In the genomic region with DNA sequence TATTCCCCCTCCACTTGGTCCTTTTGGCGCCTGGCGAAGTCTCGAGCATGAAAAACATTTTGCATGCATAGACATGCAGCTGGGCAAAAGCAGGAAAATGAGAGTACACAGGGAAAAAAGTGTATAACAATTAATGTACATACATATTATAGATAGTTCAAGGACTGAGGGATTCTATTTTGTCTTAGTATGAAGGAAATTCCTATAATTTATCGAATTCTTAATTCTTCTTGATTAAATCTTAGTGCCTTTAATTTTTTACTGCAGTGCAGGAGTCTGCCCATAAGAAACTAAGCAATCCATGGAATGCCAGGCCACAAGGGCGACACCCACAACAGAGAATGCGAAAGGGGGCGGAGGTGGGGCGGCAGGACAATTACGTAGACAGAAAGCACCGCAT, we compare ENCODE assay signal across 3 fruit fly cellular contexts.
A peak's percentile ranks its signal among the peaks of the same experiment; 100 is the strongest.
TF ChIP-seq lines count a peak whose summit lies in the region.

No protein-coding gene starts in this region.

- no peak for TF ChIP-seq CTCF in whole organism, embryonic (GFP tag; optimal IDR thresholded peaks at IDR 0.05; lab: Kevin White, UChicago)

TF ChIP-seq in whole organism, embryonic, 481 proteins besides CTCF, POLR2A, EP300 and RAD21:
- TF ChIP-seq Ets65A (GFP tag; lab: Kevin White, UChicago) (peak; percentile 1), CG15601 (tag; optimal IDR thresholded peaks at IDR 0.05; lab: Kevin White, UChicago) (no peak), D19A (tag; optimal IDR thresholded peaks at IDR 0.05; lab: Kevin White, UChicago) (no peak), sug (tag; optimal IDR thresholded peaks at IDR 0.05; lab: Kevin White, UChicago) (no peak), sens (GFP tag; lab: Kevin White, UChicago) (peak; percentile 40), CHES-1-like (GFP tag; optimal IDR thresholded peaks at IDR 0.05; lab: Kevin White, UChicago) (no peak), row (GFP tag; IDR thresholded peaks at IDR 0.05; lab: Robert Waterston, UW) (no peak), Tbp (GFP tag; optimal IDR thresholded peaks at IDR 0.05; lab: Kevin White, UChicago) (no peak), CG7839 (tag; optimal IDR thresholded peaks at IDR 0.05; lab: Kevin White, UChicago) (no peak), luna (GFP tag; optimal IDR thresholded peaks at IDR 0.05; lab: Kevin White, UChicago) (no peak)

TF ChIP-seq in whole organism, prepupa, 60 proteins besides CTCF, POLR2A, EP300 and RAD21 (continues in another document):
- TF ChIP-seq Eip93F (GFP tag; optimal IDR thresholded peaks at IDR 0.05; lab: Kevin White, UChicago): no peak
- no peak for TF ChIP-seq vri (GFP tag; optimal IDR thresholded peaks at IDR 0.05; lab: Kevin White, UChicago)
- TF ChIP-seq Gug (GFP tag; IDR thresholded peaks at IDR 0.05; lab: Robert Waterston, UW): no peak
- no peak for TF ChIP-seq Hr38 (GFP tag; optimal IDR thresholded peaks at IDR 0.05; lab: Kevin White, UChicago)
- peak; percentile 37 for TF ChIP-seq CG32006 (GFP tag; optimal IDR thresholded peaks at IDR 0.05; lab: Kevin White, UChicago)
- peak; percentile 24 for TF ChIP-seq CG10631 (GFP tag; optimal IDR thresholded peaks at IDR 0.05; lab: Kevin White, UChicago)
- TF ChIP-seq CG6854 (GFP tag; optimal IDR thresholded peaks at IDR 0.05; lab: Kevin White, UChicago): no peak
- no peak for TF ChIP-seq dsx (GFP tag; optimal IDR thresholded peaks at IDR 0.05; lab: Kevin White, UChicago; ENCODE audit: poor library complexity, severe bottlenecking)
- TF ChIP-seq OdsH (GFP tag; optimal IDR thresholded peaks at IDR 0.05; lab: Kevin White, UChicago): peak; percentile 1
- peak; percentile 7 for TF ChIP-seq CG6276 (GFP tag; optimal IDR thresholded peaks at IDR 0.05; lab: Kevin White, UChicago)
- TF ChIP-seq salr (GFP tag; optimal IDR thresholded peaks at IDR 0.05; lab: Kevin White, UChicago): no peak
- TF ChIP-seq Hr4 (GFP tag; optimal IDR thresholded peaks at IDR 0.05; lab: Kevin White, UChicago): peak; percentile 44
- 0 out of 2 replicates have a peak, but pooled peaks have one; percentile 27 for TF ChIP-seq CG11294 (GFP tag; IDR thresholded peaks at IDR 0.05; lab: Robert Waterston, UW)
- TF ChIP-seq Ets21C (GFP tag; optimal IDR thresholded peaks at IDR 0.05; lab: Kevin White, UChicago): no peak
- TF ChIP-seq CG9139 (GFP tag; optimal IDR thresholded peaks at IDR 0.05; lab: Kevin White, UChicago): no peak
- no peak for TF ChIP-seq Sox14 (GFP tag; optimal IDR thresholded peaks at IDR 0.05; lab: Kevin White, UChicago)
- no peak for TF ChIP-seq CG3032 (tag; optimal IDR thresholded peaks at IDR 0.05; lab: Kevin White, UChicago)
- TF ChIP-seq CG6163 (GFP tag; IDR thresholded peaks at IDR 0.05; lab: Robert Waterston, UW): 0 out of 3 replicates have a peak, but pooled peaks have one; percentile 14
- TF ChIP-seq svp (GFP tag; lab: Kevin White, UChicago): peak; percentile 62
- TF ChIP-seq CG34406 (GFP tag; optimal IDR thresholded peaks at IDR 0.05; lab: Kevin White, UChicago): no peak
- TF ChIP-seq Met (GFP tag; optimal IDR thresholded peaks at IDR 0.05; lab: Kevin White, UChicago): no peak
- TF ChIP-seq acj6 (GFP tag; optimal IDR thresholded peaks at IDR 0.05; lab: Kevin White, UChicago): peak; percentile 18
- TF ChIP-seq fd85E (GFP tag; optimal IDR thresholded peaks at IDR 0.05; lab: Kevin White, UChicago): no peak
- peak; percentile 75 for TF ChIP-seq Eip78C (GFP tag; lab: Kevin White, UChicago)
- peak; percentile 29 for TF ChIP-seq pdm3 (GFP tag; optimal IDR thresholded peaks at IDR 0.05; lab: Kevin White, UChicago)
- no peak for TF ChIP-seq CG8632 (GFP tag; optimal IDR thresholded peaks at IDR 0.05; lab: Kevin White, UChicago)
- TF ChIP-seq esn (GFP tag; optimal IDR thresholded peaks at IDR 0.05; lab: Kevin White, UChicago): no peak
- TF ChIP-seq fkh (GFP tag; optimal IDR thresholded peaks at IDR 0.05; lab: Kevin White, UChicago): no peak
- no peak for TF ChIP-seq Lpt (GFP tag; optimal IDR thresholded peaks at IDR 0.05; lab: Kevin White, UChicago)
- TF ChIP-seq cyc (GFP tag; optimal IDR thresholded peaks at IDR 0.05; lab: Kevin White, UChicago): no peak
- no peak for TF ChIP-seq CG11762 (GFP tag; optimal IDR thresholded peaks at IDR 0.05; lab: Kevin White, UChicago; ENCODE audit: insufficient read depth)
- no peak for TF ChIP-seq CG31627 (GFP tag; optimal IDR thresholded peaks at IDR 0.05; lab: Kevin White, UChicago)
- no peak for TF ChIP-seq Hr39 (GFP tag; optimal IDR thresholded peaks at IDR 0.05; lab: Kevin White, UChicago)
- no peak for TF ChIP-seq net (GFP tag; optimal IDR thresholded peaks at IDR 0.05; lab: Kevin White, UChicago)
- TF ChIP-seq CG3919 (GFP tag; optimal IDR thresholded peaks at IDR 0.05; lab: Kevin White, UChicago): peak; percentile 7
- TF ChIP-seq Sox102F (GFP tag; optimal IDR thresholded peaks at IDR 0.05; lab: Kevin White, UChicago): no peak
- TF ChIP-seq ss (GFP tag; optimal IDR thresholded peaks at IDR 0.05; lab: Kevin White, UChicago): no peak
- peak; percentile 25 for TF ChIP-seq achi (GFP tag; optimal IDR thresholded peaks at IDR 0.05; lab: Kevin White, UChicago)
- 0 out of 3 replicates have a peak, but pooled peaks have one; percentile 40 for TF ChIP-seq eg (GFP tag; IDR thresholded peaks at IDR 0.05; lab: Robert Waterston, UW)
- no peak for TF ChIP-seq CG8319 (GFP tag; optimal IDR thresholded peaks at IDR 0.05; lab: Kevin White, UChicago)

TF ChIP-seq in whole organism, pupa, 21 proteins besides CTCF, POLR2A, EP300 and RAD21:
- TF ChIP-seq CG8301 (tag; optimal IDR thresholded peaks at IDR 0.05; lab: Kevin White, UChicago): no peak
- TF ChIP-seq EcR (GFP tag; optimal IDR thresholded peaks at IDR 0.05; lab: Kevin White, UChicago): no peak
- no peak for TF ChIP-seq Pif1B (GFP tag; optimal IDR thresholded peaks at IDR 0.05; lab: Kevin White, UChicago)
- no peak for TF ChIP-seq CG32121 (GFP tag; IDR thresholded peaks at IDR 0.05; lab: Robert Waterston, UW)
- no peak for TF ChIP-seq CG10348 (GFP tag; IDR thresholded peaks at IDR 0.05; lab: Robert Waterston, UW)
- no peak for TF ChIP-seq CG17806 (tag; optimal IDR thresholded peaks at IDR 0.05; lab: Kevin White, UChicago)
- TF ChIP-seq fd96Ca (GFP tag; IDR thresholded peaks at IDR 0.05; lab: Robert Waterston, UW): 0 out of 3 replicates have a peak, but pooled peaks have one; percentile 17
- peak; percentile 37 for TF ChIP-seq CG14655 (GFP tag; optimal IDR thresholded peaks at IDR 0.05; lab: Kevin White, UChicago)
- TF ChIP-seq Ets98B (GFP tag; IDR thresholded peaks at IDR 0.05; lab: Robert Waterston, UW): peak; percentile 43; the same call in 1 of the 2 replicates
- no peak for TF ChIP-seq CG13204 (GFP tag; optimal IDR thresholded peaks at IDR 0.05; lab: Kevin White, UChicago)
- no peak for TF ChIP-seq gl (tag; optimal IDR thresholded peaks at IDR 0.05; lab: Kevin White, UChicago)
- TF ChIP-seq CG9948 (tag; optimal IDR thresholded peaks at IDR 0.05; lab: Kevin White, UChicago): no peak
- TF ChIP-seq Snoo (tag; optimal IDR thresholded peaks at IDR 0.05; lab: Kevin White, UChicago): no peak
- TF ChIP-seq CG8159 (tag; optimal IDR thresholded peaks at IDR 0.05; lab: Kevin White, UChicago): peak; percentile 46
- TF ChIP-seq Pif1A (GFP tag; optimal IDR thresholded peaks at IDR 0.05; lab: Kevin White, UChicago): no peak
- TF ChIP-seq D1 (tag; optimal IDR thresholded peaks at IDR 0.05; lab: Kevin White, UChicago): no peak
- no peak for TF ChIP-seq rn (GFP tag; IDR thresholded peaks at IDR 0.05; lab: Robert Waterston, UW)
- no peak for TF ChIP-seq CG12605 (GFP tag; IDR thresholded peaks at IDR 0.05; lab: Robert Waterston, UW)
- no peak for TF ChIP-seq CG4496 (GFP tag; IDR thresholded peaks at IDR 0.05; lab: Robert Waterston, UW)
- no peak for TF ChIP-seq CG34367 (tag; optimal IDR thresholded peaks at IDR 0.05; lab: Kevin White, UChicago)
- TF ChIP-seq CG15710 (tag; optimal IDR thresholded peaks at IDR 0.05; lab: Kevin White, UChicago): peak; percentile 37
